Worm (Caenorhabditis elegans) whole organism, young adult: ENCODE results near the gene frm-8.

Source experiments
- F33H1.4 ChIP-seq: fragments of 200-800 bp; sonication (Bioruptor generic); IDR thresholded peaks from 2 replicates; pipeline ENCODE4 v1.3.6; 2022; ENCODE audit warnings: missing genetic modification reagents, missing genetic modification characterization, missing compliant biosample characterization
- athp-1 ChIP-seq: sonication (generic microtip); optimal IDR thresholded peaks from 2 replicates; lab custom pipeline; 2017; ENCODE audit warnings: mild to moderate bottlenecking, missing genetic modification characterization, missing compliant biosample characterization
- hmg-20 ChIP-seq: fragments of 200-800 bp; sonication (Bioruptor generic); IDR thresholded peaks from 2 replicates; pipeline ENCODE4 v1.3.6; 2022; ENCODE audit warnings: missing genetic modification reagents, missing genetic modification characterization, missing compliant biosample characterization
- lir-1 ChIP-seq: fragments of 200-800 bp; sonication (Bioruptor generic); conservative IDR thresholded peaks from 2 replicates; pipeline ENCODE4 v1.3.6; 2022; ENCODE audit warnings: missing genetic modification reagents, missing genetic modification characterization, missing compliant biosample characterization
- nhr-179 ChIP-seq: sonication (generic microtip); optimal IDR thresholded peaks from 2 replicates; lab custom pipeline; 2016; ENCODE audit warnings: mild to moderate bottlenecking, missing genetic modification characterization, missing compliant biosample characterization
- pha-4 ChIP-seq: fragments of 150-350 bp; sonication (generic microtip); optimal IDR thresholded peaks from 2 replicates; lab custom pipeline; 2014; ENCODE audit warnings: missing biosample characterization, missing genetic modification reagents, missing genetic modification characterization
- ztf-6 ChIP-seq: fragments of 200-800 bp; sonication (Bioruptor generic); IDR thresholded peaks from 2 replicates; pipeline ENCODE4 v1.3.6; 2022; ENCODE audit warnings: missing genetic modification reagents, missing genetic modification characterization, missing compliant biosample characterization

- TF ChIP-seq ztf-6 (GFP tag; lab: Robert Waterston, UW) (no peak), F33H1.4 (GFP tag; lab: Robert Waterston, UW) (no peak), lir-1 (GFP tag; lab: Robert Waterston, UW) (no peak), pha-4 (tag; lab: Kevin White, UChicago) (no peak), athp-1 (tag; lab: Kevin White, UChicago) (no peak), hmg-20 (GFP tag; lab: Robert Waterston, UW) (no peak), nhr-179 (tag; lab: Kevin White, UChicago) (no peak)
Measured at ce11 chrIII:3222707-3223106, 3.8 kb upstream of the frm-8 start.
